Fruit fly (Drosophila melanogaster) whole organism, embryonic: ENCODE results near the gene abo.

ENCODE experiments used
- CG1024 ChIP-seq: fragments of 200-800 bp; sonication (Bioruptor generic); IDR thresholded peaks from 2 replicates; pipeline ENCODE4 v1.3.6; 2022; ENCODE audit warnings: missing biosample characterization, missing genetic modification characterization
- CG10267 ChIP-seq: fragments of 200-800 bp; sonication (Bioruptor generic); optimal IDR thresholded peaks from 2 replicates; lab custom pipeline; 2018; ENCODE audit warnings: missing biosample characterization, mild to moderate bottlenecking, missing genetic modification characterization, moderate library complexity
- CG11504 ChIP-seq: fragments of 200-800 bp; sonication (Bioruptor generic); optimal IDR thresholded peaks from 3 replicates; lab custom pipeline; 2019; ENCODE audit warnings: missing biosample characterization, mild to moderate bottlenecking, missing genetic modification characterization, moderate library complexity
- CG12299 ChIP-seq: fragments of 200-800 bp; sonication (Bioruptor generic); optimal IDR thresholded peaks from 2 replicates; lab custom pipeline; 2018; ENCODE audit warnings: missing biosample characterization, mild to moderate bottlenecking, missing genetic modification characterization
- CG12942 ChIP-seq: fragments of 200-800 bp; sonication (Bioruptor generic); optimal IDR thresholded peaks from 3 replicates; lab custom pipeline; 2016; ENCODE audit warnings: missing biosample characterization, missing genetic modification characterization
- CG1602 ChIP-seq: fragments of 200-800 bp; sonication (Bioruptor generic); optimal IDR thresholded peaks from 3 replicates; lab custom pipeline; 2016; ENCODE audit warnings: missing biosample characterization, missing genetic modification characterization
- CG17359 ChIP-seq: fragments of 200-800 bp; sonication (Bioruptor generic); optimal IDR thresholded peaks from 3 replicates; lab custom pipeline; 2018; ENCODE audit warnings: missing biosample characterization, mild to moderate bottlenecking, missing genetic modification characterization, moderate library complexity
- CG17802 ChIP-seq: fragments of 200-800 bp; sonication (Bioruptor generic); optimal IDR thresholded peaks from 2 replicates; lab custom pipeline; 2018; ENCODE audit warnings: missing biosample characterization, mild to moderate bottlenecking, missing genetic modification characterization, moderate library complexity
- CG1792 ChIP-seq: fragments of 200-800 bp; sonication (Bioruptor generic); optimal IDR thresholded peaks from 2 replicates; lab custom pipeline; 2016; ENCODE audit warnings: missing biosample characterization, missing genetic modification characterization
- CG31224 ChIP-seq: fragments of 200-800 bp; sonication (Bioruptor generic); IDR thresholded peaks from 2 replicates; pipeline ENCODE4 v1.3.6; 2022; ENCODE audit warnings: missing biosample characterization, missing genetic modification characterization
- CG34422 ChIP-seq: fragments of 200-800 bp; sonication (Bioruptor generic); IDR thresholded peaks from 3 replicates; pipeline ENCODE4 v1.3.6; 2022; ENCODE audit warnings: missing biosample characterization, missing genetic modification characterization
- CG42726 ChIP-seq: fragments of 200-800 bp; sonication (Bioruptor generic); IDR thresholded peaks from 2 replicates; pipeline ENCODE4 v1.3.6; 2022; ENCODE audit warnings: missing biosample characterization, missing genetic modification characterization; ENCODE audit not compliant: partially characterized antibody
- CG4282 ChIP-seq: fragments of 200-800 bp; sonication (Bioruptor generic); optimal IDR thresholded peaks from 2 replicates; lab custom pipeline; 2016; ENCODE audit warnings: missing biosample characterization, missing genetic modification characterization
- CG5245 ChIP-seq: fragments of 200-800 bp; sonication (Bioruptor generic); optimal IDR thresholded peaks from 3 replicates; lab custom pipeline; 2016; ENCODE audit warnings: missing biosample characterization, missing genetic modification characterization
- CG8388 ChIP-seq: fragments of 200-800 bp; sonication (Bioruptor generic); optimal IDR thresholded peaks from 2 replicates; lab custom pipeline; 2019; ENCODE audit warnings: missing biosample characterization, mild to moderate bottlenecking, missing genetic modification characterization, moderate library complexity
- CG9609 ChIP-seq: fragments of 200-800 bp; sonication (Bioruptor generic); optimal IDR thresholded peaks from 3 replicates; lab custom pipeline; 2016; ENCODE audit warnings: missing biosample characterization, missing genetic modification characterization
- CG9727 ChIP-seq: fragments of 200-800 bp; sonication (Bioruptor generic); optimal IDR thresholded peaks from 3 replicates; lab custom pipeline; 2017; ENCODE audit warnings: missing biosample characterization, mild to moderate bottlenecking, missing genetic modification characterization
- CG9932 ChIP-seq: fragments of 200-800 bp; sonication (Bioruptor generic); IDR thresholded peaks from 2 replicates; pipeline ENCODE4 v1.3.6; 2022; ENCODE audit warnings: missing biosample characterization, missing genetic modification characterization
- D19A ChIP-seq: fragments of 200-800 bp; optimal IDR thresholded peaks from 3 replicates; lab custom pipeline; 2019; ENCODE audit warnings: missing biosample characterization, mild to moderate bottlenecking, missing genetic modification characterization, moderate library complexity
- Dip2 ChIP-seq: fragments of 200-800 bp; sonication (Bioruptor generic); IDR thresholded peaks from 2 replicates; pipeline ENCODE4 v1.3.6; 2022; ENCODE audit warnings: missing biosample characterization, missing genetic modification characterization
- Dref ChIP-seq: fragments of 200-800 bp; sonication (Bioruptor generic); IDR thresholded peaks from 2 replicates; pipeline ENCODE4 v1.3.6; 2022; ENCODE audit warnings: missing biosample characterization, missing genetic modification characterization
- E2f1 ChIP-seq: fragments of 200-800 bp; sonication (Bioruptor generic); IDR thresholded peaks from 2 replicates; pipeline ENCODE4 v1.3.6; 2022; ENCODE audit warnings: missing biosample characterization, missing genetic modification characterization
- Eip74EF ChIP-seq, 2 experiments: fragments of 200-800 bp in 1 of 2; fragments of >200 bp in 1 of 2; sonication (Bioruptor generic) in 1 of 2; optimal IDR thresholded peaks; 2 replicates each; lab custom pipeline; 2017 to 2019; ENCODE audit warnings: missing biosample characterization in 2 of 2, missing genetic modification characterization in 2 of 2, mild to moderate bottlenecking in 1 of 2, moderate library complexity in 1 of 2
- HLH4C ChIP-seq: fragments of 200-800 bp; sonication (Bioruptor generic); IDR thresholded peaks from 3 replicates; pipeline ENCODE4 v1.3.6; 2022; ENCODE audit warnings: missing biosample characterization, missing genetic modification characterization; ENCODE audit not compliant: partially characterized antibody
- Hr3 ChIP-seq: fragments of 200-800 bp; sonication (Bioruptor generic); optimal IDR thresholded peaks from 3 replicates; lab custom pipeline; 2016; ENCODE audit warnings: missing biosample characterization, missing genetic modification characterization
- Hr39 ChIP-seq: fragments of >200 bp; optimal IDR thresholded peaks from 2 replicates; lab custom pipeline; 2017
- Hr78 ChIP-seq, 2 experiments: fragments of 200-800 bp in 1 of 2; fragments of >200 bp in 1 of 2; sonication (Bioruptor generic) in 1 of 2; optimal IDR thresholded peaks; 2 replicates each; lab custom pipeline; 2017 to 2019; ENCODE audit warnings: missing biosample characterization in 2 of 2, missing genetic modification characterization in 2 of 2, mild to moderate bottlenecking in 1 of 2, moderate library complexity in 1 of 2
- Med ChIP-seq: fragments of 200-800 bp; sonication (Bioruptor generic); peaks from one replicate; lab custom pipeline; 2016; ENCODE audit warnings: missing biosample characterization, missing genetic modification characterization, mild to moderate bottlenecking, inconsistent platforms, moderate library complexity
- Meics ChIP-seq: fragments of 200-800 bp; sonication (Bioruptor generic); optimal IDR thresholded peaks from 2 replicates; lab custom pipeline; 2017; ENCODE audit warnings: missing biosample characterization, mild to moderate bottlenecking, missing genetic modification characterization
- NfI ChIP-seq: fragments of 200-800 bp; sonication (Bioruptor generic); optimal IDR thresholded peaks from 3 replicates; lab custom pipeline; 2018; ENCODE audit warnings: missing biosample characterization, mild to moderate bottlenecking, missing genetic modification characterization, moderate library complexity
- Side ChIP-seq: fragments of 200-800 bp; sonication (Bioruptor generic); optimal IDR thresholded peaks from 2 replicates; lab custom pipeline; 2016; ENCODE audit warnings: missing biosample characterization, missing genetic modification characterization
- Six4 ChIP-seq: fragments of 200-800 bp; sonication (Bioruptor generic); optimal IDR thresholded peaks from 2 replicates; lab custom pipeline; 2016; ENCODE audit warnings: missing biosample characterization, missing genetic modification characterization
- Ssrp ChIP-seq: fragments of 200-800 bp; sonication (Bioruptor generic); optimal IDR thresholded peaks from 2 replicates; lab custom pipeline; 2018; ENCODE audit warnings: missing biosample characterization, mild to moderate bottlenecking, missing genetic modification characterization, moderate library complexity
- TFAM ChIP-seq: fragments of 200-800 bp; sonication (Bioruptor generic); optimal IDR thresholded peaks from 2 replicates; lab custom pipeline; 2017; ENCODE audit warnings: missing biosample characterization, missing genetic modification characterization, inconsistent platforms
- ase ChIP-seq: fragments of 200-800 bp; sonication (Bioruptor generic); IDR thresholded peaks from 3 replicates; pipeline ENCODE4 v1.3.6; 2022; ENCODE audit warnings: missing biosample characterization, missing genetic modification characterization
- chn ChIP-seq: fragments of 200-800 bp; sonication (Bioruptor generic); optimal IDR thresholded peaks from 2 replicates; lab custom pipeline; 2016; ENCODE audit warnings: missing biosample characterization, missing genetic modification characterization
- ci ChIP-seq: fragments of 200-800 bp; sonication (Bioruptor generic); IDR thresholded peaks from 3 replicates; pipeline ENCODE4 v1.3.6; 2022; ENCODE audit warnings: missing biosample characterization, missing genetic modification characterization
- crc ChIP-seq: fragments of 200-800 bp; sonication (Bioruptor generic); optimal IDR thresholded peaks from 2 replicates; lab custom pipeline; 2016; ENCODE audit warnings: missing biosample characterization, missing genetic modification characterization
- crp ChIP-seq, 2 experiments: fragments of 200-800 bp; sonication (Bioruptor generic); optimal IDR thresholded peaks; 2 replicates in 1 of 2; 3 replicates in 1 of 2; lab custom pipeline; 2017; ENCODE audit warnings: missing biosample characterization in 2 of 2, missing genetic modification characterization in 2 of 2, mild to moderate bottlenecking in 1 of 2, moderate library complexity in 1 of 2
- dpn ChIP-seq, 2 experiments: fragments of 200-800 bp; sonication (Bioruptor generic); optimal IDR thresholded peaks; 3 replicates each; lab custom pipeline; 2016; ENCODE audit warnings: missing biosample characterization in 2 of 2, missing genetic modification characterization in 2 of 2
- ems ChIP-seq: fragments of 200-800 bp; sonication (Bioruptor generic); optimal IDR thresholded peaks from 3 replicates; lab custom pipeline; 2016; ENCODE audit warnings: missing biosample characterization, missing genetic modification characterization
- jigr1 ChIP-seq: fragments of 200-800 bp; sonication (Bioruptor generic); IDR thresholded peaks from 3 replicates; pipeline ENCODE4 v1.3.6; 2022; ENCODE audit warnings: missing biosample characterization, missing genetic modification characterization
- mld ChIP-seq: fragments of 200-800 bp; sonication (Bioruptor generic); IDR thresholded peaks from 3 replicates; pipeline ENCODE4 v1.3.6; 2022; ENCODE audit warnings: missing biosample characterization, missing genetic modification characterization; ENCODE audit not compliant: partially characterized antibody
- nau ChIP-seq: fragments of 200-800 bp; sonication (Bioruptor generic); optimal IDR thresholded peaks from 3 replicates; lab custom pipeline; 2017; ENCODE audit warnings: missing biosample characterization, mild to moderate bottlenecking, missing genetic modification characterization, missing genetic modification reagents
- onecut ChIP-seq: fragments of 200-800 bp; sonication (Bioruptor generic); IDR thresholded peaks from 2 replicates; pipeline ENCODE4 v1.3.6; 2022; ENCODE audit warnings: missing biosample characterization, missing genetic modification characterization
- pum ChIP-seq: fragments of 200-800 bp; sonication (Bioruptor generic); optimal IDR thresholded peaks from 2 replicates; lab custom pipeline; 2016; ENCODE audit warnings: missing biosample characterization, missing genetic modification characterization
- repo ChIP-seq: fragments of 200-800 bp; sonication (Bioruptor generic); optimal IDR thresholded peaks from 2 replicates; lab custom pipeline; 2016; ENCODE audit warnings: missing biosample characterization, missing genetic modification characterization
- sr ChIP-seq: fragments of 200-800 bp; sonication (Bioruptor generic); IDR thresholded peaks from 3 replicates; pipeline ENCODE4 v1.3.6; 2022; ENCODE audit warnings: missing biosample characterization, missing genetic modification characterization
- tna ChIP-seq: fragments of 200-800 bp; sonication (Bioruptor generic); IDR thresholded peaks from 2 replicates; pipeline ENCODE4 v1.3.6; 2022; ENCODE audit warnings: missing biosample characterization, missing genetic modification characterization; ENCODE audit not compliant: partially characterized antibody
- vnd ChIP-seq: fragments of 200-800 bp; sonication (Bioruptor generic); IDR thresholded peaks from 3 replicates; pipeline ENCODE4 v1.3.6; 2022; ENCODE audit warnings: missing biosample characterization, missing genetic modification characterization; ENCODE audit not compliant: partially characterized antibody
- yki ChIP-seq: fragments of >200 bp; optimal IDR thresholded peaks from 3 replicates; lab custom pipeline; 2018

Gene abo

DNA sequence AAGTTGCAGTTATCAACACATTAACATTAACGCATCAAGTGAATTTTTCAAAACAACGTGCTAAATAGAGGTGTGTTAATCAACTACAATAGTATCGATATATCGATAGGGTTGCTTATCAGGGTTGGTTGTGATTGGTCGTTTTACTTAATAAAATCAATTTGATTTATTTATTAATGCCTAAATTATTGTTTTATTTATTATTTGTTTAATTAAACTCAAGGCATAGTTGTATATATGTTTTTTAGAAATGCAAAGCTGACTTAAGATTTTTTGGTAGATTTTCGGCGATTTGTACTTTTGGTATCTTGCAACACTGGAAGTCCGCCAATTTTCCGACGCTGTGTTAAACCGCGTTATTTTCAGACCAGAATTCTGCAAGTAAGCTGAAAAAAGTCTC lies 35.9 kb upstream of the abo start, which contains the start of the genes Art8 and dUTPase (continued):
- peak in 1 of 2 experiments; percentile 34 for TF ChIP-seq Eip74EF (GFP tag; optimal IDR thresholded peaks at IDR 0.05; lab: Kevin White, UChicago)
- TF ChIP-seq Six4 (GFP tag; lab: Kevin White, UChicago) = peak; percentile 75
- TF ChIP-seq CG9609 (GFP tag; lab: Kevin White, UChicago) = no peak
- TF ChIP-seq CG34422 = peak; percentile 67; the same call in 2 of the 3 replicates
- peak; percentile 74 for TF ChIP-seq CG1602 (GFP tag; lab: Kevin White, UChicago)
- no peak for TF ChIP-seq Side (GFP tag; lab: Kevin White, UChicago)
- TF ChIP-seq TFAM (GFP tag; lab: Kevin White, UChicago) = no peak
- no peak for TF ChIP-seq Hr39 (lab: Kevin White, UChicago)
- TF ChIP-seq repo (GFP tag; lab: Kevin White, UChicago) = no peak
- TF ChIP-seq crc (GFP tag; lab: Kevin White, UChicago) = no peak
- TF ChIP-seq E2f1 = peak; percentile 42; the same call in 1 of the 2 replicates
- TF ChIP-seq pum (GFP tag; lab: Kevin White, UChicago) = peak; percentile 3
- peak; percentile 80 for TF ChIP-seq Med (GFP tag; lab: Kevin White, UChicago)
- TF ChIP-seq ci (GFP tag; lab: Robert Waterston, UW) = peak; percentile 73; the same call in 2 of the 3 replicates
- peak; percentile 76 for TF ChIP-seq CG12942 (GFP tag; lab: Kevin White, UChicago)
- TF ChIP-seq onecut (GFP tag; lab: Robert Waterston, UW) = no peak
- peak; percentile 70 for TF ChIP-seq Ssrp (tag; lab: Kevin White, UChicago)
- TF ChIP-seq CG17802 (tag; lab: Kevin White, UChicago) = no peak
- TF ChIP-seq sr (GFP tag; lab: Robert Waterston, UW) = no peak
- no peak for TF ChIP-seq nau (GFP tag; lab: Kevin White, UChicago)
- TF ChIP-seq NfI = peak; percentile 56
- TF ChIP-seq jigr1 (GFP tag; lab: Robert Waterston, UW) = no peak
- peak; percentile 56 for TF ChIP-seq D19A (tag; lab: Kevin White, UChicago)
- peak; percentile 65 for TF ChIP-seq CG8388
- TF ChIP-seq chn (GFP tag; lab: Kevin White, UChicago) = peak; percentile 49
- TF ChIP-seq CG11504 = peak; percentile 78
- peak; percentile 99 for TF ChIP-seq CG10267
- TF ChIP-seq CG42726 (GFP tag; lab: Robert Waterston, UW) = peak; percentile 78
- peak; percentile 63 for TF ChIP-seq Meics (GFP tag; lab: Kevin White, UChicago)
- peak; percentile 83 for TF ChIP-seq HLH4C (GFP tag; lab: Robert Waterston, UW)
- peak; percentile 51 for TF ChIP-seq CG12299 (tag; lab: Kevin White, UChicago)
- TF ChIP-seq CG9727 = peak; percentile 74
- peak; percentile 84 for TF ChIP-seq Dref (GFP tag; lab: Robert Waterston, UW)
- no peak for TF ChIP-seq CG4282 (GFP tag; lab: Kevin White, UChicago)
- peak; percentile 49 for TF ChIP-seq CG5245 (GFP tag; lab: Kevin White, UChicago)
- TF ChIP-seq CG17359 (tag; lab: Kevin White, UChicago) = peak; percentile 66
- no peak for TF ChIP-seq ems (GFP tag; lab: Kevin White, UChicago)
- peak; percentile 75 for TF ChIP-seq Hr3
- TF ChIP-seq CG1792 = no peak
- 0 out of 2 replicates have a peak, but pooled peaks have one; percentile 34 for TF ChIP-seq CG1024
- TF ChIP-seq yki (lab: Kevin White, UChicago) = no peak
- peak; percentile 85 for TF ChIP-seq CG9932 (GFP tag; lab: Robert Waterston, UW)
- peak; percentile 50 to 84 for TF ChIP-seq dpn (GFP tag; optimal IDR thresholded peaks at IDR 0.05; lab: Kevin White, UChicago)
- peak; percentile 48; the same call in 1 of the 2 replicates for TF ChIP-seq tna (GFP tag; lab: Robert Waterston, UW)
- no peak for TF ChIP-seq Dip2 (GFP tag; lab: Robert Waterston, UW)
- peak; percentile 46; the same call in 1 of the 3 replicates for TF ChIP-seq mld
- TF ChIP-seq Hr78 (GFP tag; optimal IDR thresholded peaks at IDR 0.05; lab: Kevin White, UChicago) = no peak
- TF ChIP-seq crp (GFP tag; optimal IDR thresholded peaks at IDR 0.05; lab: Kevin White, UChicago) = no peak
- TF ChIP-seq ase (GFP tag; lab: Robert Waterston, UW) = peak; percentile 60; the same call in 2 of the 3 replicates
- TF ChIP-seq vnd (GFP tag; lab: Robert Waterston, UW) = peak; percentile 68
- peak; percentile 47; the same call in 1 of the 2 replicates for TF ChIP-seq CG31224 (GFP tag; lab: Robert Waterston, UW)
